Worm (Caenorhabditis elegans) whole organism, L4/young adult: Measurements from ENCODE around the gene C01G5.7.

ENCODE experiments used
- W03F9.2 ChIP-seq: fragments of 150-350 bp; optimal IDR thresholded peaks from 2 replicates; lab custom pipeline; 2014; ENCODE audit warnings: missing biosample characterization, missing genetic modification characterization
- him-1 ChIP-seq: sonication (generic microtip); optimal IDR thresholded peaks from 2 replicates; lab custom pipeline; 2016; ENCODE audit warnings: missing genotype, missing genetic modification reagents, missing genetic modification characterization, missing compliant biosample characterization

ce11 chrIV:6531450-6531849 is 13.5 kb downstream of the C01G5.7 start, which contains the start of gene C01G5.4:
- TF ChIP-seq W03F9.2, result no peak
- no peak for TF ChIP-seq him-1 (tag; lab: Kevin White, UChicago)
